Fruit fly (Drosophila melanogaster) Kc167 (cell line): ENCODE data around the gene Tctp.

Experiments used
- Myc ChIP-seq: fragments of >200 bp; optimal IDR thresholded peaks from 2 replicates; lab custom pipeline; 2017; ENCODE audit warnings: missing external identifiers
- Sin3A ChIP-seq: fragments of >200 bp; optimal IDR thresholded peaks from 2 replicates; lab custom pipeline; 2018; ENCODE audit warnings: missing external identifiers
- h ChIP-seq: fragments of >200 bp; optimal IDR thresholded peaks from 3 replicates; lab custom pipeline; 2018; ENCODE audit warnings: missing external identifiers
- psq ChIP-seq: fragments of >200 bp; optimal IDR thresholded peaks from 2 replicates; lab custom pipeline; 2017; ENCODE audit warnings: missing external identifiers
- ttk ChIP-seq: sonication (Bioruptor generic); optimal IDR thresholded peaks from 2 replicates; lab custom pipeline; 2017; ENCODE audit warnings: missing external identifiers

DNA sequence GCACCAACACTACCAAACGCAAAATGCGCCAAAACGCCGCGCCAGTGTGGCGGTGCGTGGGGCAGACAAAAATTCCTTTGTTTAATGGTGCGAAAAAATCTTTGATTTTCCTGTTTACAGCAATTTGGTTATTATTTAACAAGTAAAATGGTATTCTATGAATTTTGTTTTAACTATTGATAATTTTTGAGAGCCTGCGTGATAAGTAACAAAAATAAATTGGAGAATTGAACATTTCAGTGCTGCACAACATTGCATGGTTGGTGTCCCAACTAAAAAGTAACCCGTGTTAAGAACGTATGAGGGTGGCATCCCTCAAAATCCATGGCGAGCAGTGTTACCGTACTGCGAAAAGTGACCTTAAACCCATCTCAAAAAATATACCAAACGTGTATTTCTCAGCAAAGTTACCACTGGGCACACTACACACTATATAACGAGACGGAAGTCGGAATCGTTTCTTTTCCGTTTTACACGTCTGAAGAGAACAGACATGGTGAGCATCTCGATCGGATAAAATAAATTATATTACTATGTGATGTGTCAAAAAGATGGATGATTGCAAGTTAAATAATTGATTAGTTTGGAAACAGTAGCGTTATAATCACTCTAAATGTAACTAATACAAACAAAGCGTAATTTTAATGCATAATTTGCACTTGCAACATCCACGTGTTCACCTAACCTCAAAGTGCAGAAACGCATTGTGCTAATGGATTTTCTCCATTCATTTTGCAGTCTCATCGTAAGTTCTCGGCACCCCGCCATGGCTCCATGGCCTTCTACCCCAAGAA is 11.6 kb downstream of the Tctp start, which contains the start of the genes CG6693 and RpL3:
- TF ChIP-seq psq (lab: Kevin White, UChicago) (no peak), ttk (lab: Kevin White, UChicago) (no peak), Myc (no peak), h (lab: Kevin White, UChicago) (no peak), Sin3A (no peak)
